Worm (Caenorhabditis elegans): ENCODE data around the gene F21D5.5.

- TF ChIP-seq cebp-1 (GFP tag; IDR thresholded peaks at IDR 0.05) (0 out of 2 replicates have a peak, but pooled peaks have one; percentile 59), cebp-1 (tag; optimal IDR thresholded peaks at IDR 0.05) (peak; percentile 87), attf-5 (GFP tag; optimal IDR thresholded peaks at IDR 0.05) (no peak), D2030.7 (GFP tag; IDR thresholded peaks at IDR 0.05) (no peak), unc-62 (GFP tag; optimal IDR thresholded peaks at IDR 0.05) (no peak)
Measured at ce11 chrIV:8786654-8787053, 47.5 kb upstream of the F21D5.5 start, which contains the start of gene C33D9.8.

All from whole organism, young adult.